Fruit fly (Drosophila melanogaster) whole organism, pupa: Measurements from ENCODE around the gene CG31776.
A peak's percentile ranks its signal among the peaks of the same experiment; 100 is the strongest.

ENCODE experiments used
- CG15710 ChIP-seq: fragments of 200-800 bp; sonication (Bioruptor generic); optimal IDR thresholded peaks from 2 replicates; lab custom pipeline; 2018; ENCODE audit warnings: missing biosample characterization, mild to moderate bottlenecking, missing genetic modification characterization, moderate library complexity
- CG4496 ChIP-seq: fragments of 200-800 bp; sonication (Bioruptor generic); IDR thresholded peaks from 3 replicates; pipeline ENCODE4 v1.3.6; 2022; ENCODE audit warnings: missing biosample characterization, missing genetic modification characterization
- CG8159 ChIP-seq: fragments of 200-800 bp; sonication (Bioruptor generic); optimal IDR thresholded peaks from 3 replicates; lab custom pipeline; 2018; ENCODE audit warnings: missing biosample characterization, mild to moderate bottlenecking, missing genetic modification characterization, moderate library complexity
- CG9948 ChIP-seq: fragments of 200-800 bp; sonication (Bioruptor generic); optimal IDR thresholded peaks from 2 replicates; lab custom pipeline; 2018; ENCODE audit warnings: missing biosample characterization, mild to moderate bottlenecking, missing genetic modification characterization, moderate library complexity
- rn ChIP-seq: fragments of 200-800 bp; sonication (Bioruptor generic); IDR thresholded peaks from 2 replicates; pipeline ENCODE4 v1.3.6; 2022; ENCODE audit warnings: missing biosample characterization, missing genetic modification characterization

dm6 chr2L:3435086-3435485 lies 34.9 kb upstream of the CG31776 start:
- no peak for TF ChIP-seq CG8159 (tag; lab: Kevin White, UChicago)
- TF ChIP-seq CG4496: peak; percentile 72; the same call in 2 of the 3 replicates
- TF ChIP-seq CG9948 (tag; lab: Kevin White, UChicago): peak; percentile 7
- TF ChIP-seq rn: no peak
- TF ChIP-seq CG15710: no peak
